Fruit fly (Drosophila melanogaster) whole organism, prepupa: Measurements from ENCODE around the gene Usp5.
A peak's percentile ranks its signal among the peaks of the same experiment; 100 is the strongest.

Experiments used
- Blimp-1 ChIP-seq: fragments of 200-800 bp; sonication (Bioruptor generic); optimal IDR thresholded peaks from 3 replicates; lab custom pipeline; 2017; ENCODE audit warnings: missing biosample characterization, missing genetic modification characterization, mild to moderate bottlenecking, moderate library complexity, missing genetic modification reagents
- CG10669 ChIP-seq: fragments of 200-800 bp; sonication (Bioruptor generic); optimal IDR thresholded peaks from 3 replicates; lab custom pipeline; 2018; ENCODE audit warnings: missing biosample characterization, mild to moderate bottlenecking, missing genetic modification characterization, moderate library complexity
- CG11902 ChIP-seq: fragments of 200-800 bp; sonication (Bioruptor generic); optimal IDR thresholded peaks from 3 replicates; lab custom pipeline; 2016; ENCODE audit warnings: missing biosample characterization, missing genetic modification characterization
- CG15336 ChIP-seq: fragments of 200-800 bp; sonication (Bioruptor generic); IDR thresholded peaks from 2 replicates; pipeline ENCODE4 v1.3.6; 2022; ENCODE audit warnings: missing biosample characterization, missing genetic modification characterization
- CG1621 ChIP-seq: fragments of 200-800 bp; sonication (Bioruptor generic); optimal IDR thresholded peaks from 3 replicates; lab custom pipeline; 2018; ENCODE audit warnings: missing biosample characterization, mild to moderate bottlenecking, missing genetic modification characterization
- CG3032 ChIP-seq: fragments of 200-800 bp; optimal IDR thresholded peaks from 2 replicates; lab custom pipeline; 2019; ENCODE audit warnings: missing biosample characterization, mild to moderate bottlenecking, missing genetic modification characterization, moderate library complexity
- CG32006 ChIP-seq: fragments of 200-800 bp; sonication (Bioruptor generic); optimal IDR thresholded peaks from 3 replicates; lab custom pipeline; 2017; ENCODE audit warnings: missing biosample characterization, mild to moderate bottlenecking, missing genetic modification characterization
- CG34406 ChIP-seq: fragments of 200-800 bp; sonication (Bioruptor generic); optimal IDR thresholded peaks from 3 replicates; lab custom pipeline; 2016; ENCODE audit warnings: missing biosample characterization, missing genetic modification characterization
- CG3919 ChIP-seq: fragments of 200-800 bp; sonication (Bioruptor generic); optimal IDR thresholded peaks from 3 replicates; lab custom pipeline; 2016; ENCODE audit warnings: missing biosample characterization, missing genetic modification characterization
- CG4318 ChIP-seq: fragments of 200-800 bp; sonication (Bioruptor generic); optimal IDR thresholded peaks from 3 replicates; lab custom pipeline; 2017; ENCODE audit warnings: missing biosample characterization, mild to moderate bottlenecking, missing genetic modification characterization
- CG6163 ChIP-seq: fragments of 200-800 bp; sonication (Bioruptor generic); IDR thresholded peaks from 3 replicates; pipeline ENCODE4 v1.3.6; 2022; ENCODE audit warnings: missing biosample characterization, missing genetic modification characterization
- CG6276 ChIP-seq: fragments of 200-800 bp; sonication (Bioruptor generic); optimal IDR thresholded peaks from 2 replicates; lab custom pipeline; 2017; ENCODE audit warnings: missing biosample characterization, mild to moderate bottlenecking, missing genetic modification characterization
- CG6792 ChIP-seq: fragments of 200-800 bp; sonication (Bioruptor generic); optimal IDR thresholded peaks from 3 replicates; lab custom pipeline; 2016; ENCODE audit warnings: missing biosample characterization, missing genetic modification characterization
- CG6808 ChIP-seq: fragments of 200-800 bp; sonication (Bioruptor generic); optimal IDR thresholded peaks from 3 replicates; lab custom pipeline; 2017; ENCODE audit warnings: missing biosample characterization, missing genetic modification characterization, mild to moderate bottlenecking, moderate library complexity, missing genetic modification reagents
- CG6854 ChIP-seq: fragments of 200-800 bp; sonication (Bioruptor generic); optimal IDR thresholded peaks from 2 replicates; lab custom pipeline; 2017; ENCODE audit warnings: missing biosample characterization, mild to moderate bottlenecking, missing genetic modification characterization
- CG7368 ChIP-seq: fragments of 200-800 bp; sonication (Bioruptor generic); optimal IDR thresholded peaks from 3 replicates; lab custom pipeline; 2016; ENCODE audit warnings: missing biosample characterization, missing genetic modification characterization
- CG8119 ChIP-seq: fragments of 200-800 bp; sonication (Bioruptor generic); IDR thresholded peaks from 3 replicates; pipeline ENCODE4 v1.3.6; 2022; ENCODE audit warnings: missing biosample characterization, missing genetic modification characterization
- CG8319 ChIP-seq: fragments of 200-800 bp; sonication (Bioruptor generic); optimal IDR thresholded peaks from 3 replicates; lab custom pipeline; 2016; ENCODE audit warnings: missing biosample characterization, missing genetic modification characterization
- CG9139 ChIP-seq: fragments of 200-800 bp; sonication (Bioruptor generic); optimal IDR thresholded peaks from 3 replicates; lab custom pipeline; 2017; ENCODE audit warnings: missing biosample characterization, mild to moderate bottlenecking, missing genetic modification characterization
- Eip75B ChIP-seq: fragments of 200-800 bp; sonication (Bioruptor generic); optimal IDR thresholded peaks from 3 replicates; lab custom pipeline; 2016; ENCODE audit warnings: missing biosample characterization, missing genetic modification characterization
- Ets21C ChIP-seq: fragments of 200-800 bp; sonication (Bioruptor generic); optimal IDR thresholded peaks from 3 replicates; lab custom pipeline; 2016; ENCODE audit warnings: missing biosample characterization, missing genetic modification characterization
- Ets96B ChIP-seq: fragments of 200-800 bp; optimal IDR thresholded peaks from 2 replicates; lab custom pipeline; 2019; ENCODE audit warnings: missing biosample characterization, mild to moderate bottlenecking, missing genetic modification characterization, moderate library complexity
- Hr38 ChIP-seq: sonication (Bioruptor generic); optimal IDR thresholded peaks from 2 replicates; lab custom pipeline; 2016; ENCODE audit warnings: missing biosample characterization, missing genetic modification characterization
- Lpt ChIP-seq: fragments of 200-800 bp; sonication (Bioruptor generic); optimal IDR thresholded peaks from 3 replicates; lab custom pipeline; 2016; ENCODE audit warnings: missing biosample characterization, missing genetic modification characterization
- OdsH ChIP-seq: fragments of 200-800 bp; sonication (Bioruptor generic); optimal IDR thresholded peaks from 3 replicates; lab custom pipeline; 2016; ENCODE audit warnings: missing biosample characterization, missing genetic modification characterization
- Smox ChIP-seq: fragments of 200-800 bp; sonication (Bioruptor generic); optimal IDR thresholded peaks from 3 replicates; lab custom pipeline; 2016; ENCODE audit warnings: missing biosample characterization, missing genetic modification characterization
- Sox102F ChIP-seq: fragments of 200-800 bp; sonication (Bioruptor generic); optimal IDR thresholded peaks from 2 replicates; lab custom pipeline; 2016; ENCODE audit warnings: missing biosample characterization, mild to moderate bottlenecking, missing genetic modification characterization
- Sox14 ChIP-seq: fragments of 200-800 bp; sonication (Bioruptor generic); optimal IDR thresholded peaks from 3 replicates; lab custom pipeline; 2016; ENCODE audit warnings: missing biosample characterization, missing genetic modification characterization
- achi ChIP-seq: fragments of 200-800 bp; sonication (Bioruptor generic); optimal IDR thresholded peaks from 3 replicates; lab custom pipeline; 2016; ENCODE audit warnings: missing biosample characterization, missing genetic modification characterization
- acj6 ChIP-seq: fragments of 200-800 bp; sonication (Bioruptor generic); optimal IDR thresholded peaks from 3 replicates; lab custom pipeline; 2016; ENCODE audit warnings: missing biosample characterization, missing genetic modification characterization
- dac ChIP-seq: fragments of 200-800 bp; sonication (Bioruptor generic); optimal IDR thresholded peaks from 2 replicates; lab custom pipeline; 2017; ENCODE audit warnings: missing biosample characterization, mild to moderate bottlenecking, missing genetic modification characterization
- dsx ChIP-seq: fragments of 200-800 bp; optimal IDR thresholded peaks from 3 replicates; lab custom pipeline; 2019; ENCODE audit warnings: missing biosample characterization, mild to moderate bottlenecking, missing genetic modification characterization, moderate library complexity; ENCODE audit not compliant: poor library complexity, severe bottlenecking
- eg ChIP-seq: fragments of 200-800 bp; sonication (Bioruptor generic); IDR thresholded peaks from 3 replicates; pipeline ENCODE4 v1.3.6; 2022; ENCODE audit warnings: missing biosample characterization, missing genetic modification characterization
- lz ChIP-seq: fragments of 200-800 bp; sonication (Bioruptor generic); optimal IDR thresholded peaks from 3 replicates; lab custom pipeline; 2016; ENCODE audit warnings: missing biosample characterization, missing genetic modification characterization
- net ChIP-seq: fragments of 200-800 bp; sonication (Bioruptor generic); optimal IDR thresholded peaks from 3 replicates; lab custom pipeline; 2016; ENCODE audit warnings: missing biosample characterization, missing genetic modification characterization
- pdm3 ChIP-seq: fragments of 200-800 bp; sonication (Bioruptor generic); optimal IDR thresholded peaks from 3 replicates; lab custom pipeline; 2016; ENCODE audit warnings: missing biosample characterization, missing genetic modification characterization
- salr ChIP-seq, 2 experiments: fragments of 200-800 bp; sonication (Bioruptor generic); optimal IDR thresholded peaks; 3 replicates each; lab custom pipeline; 2016 to 2018; ENCODE audit warnings: missing biosample characterization in 2 of 2, missing genetic modification characterization in 2 of 2, mild to moderate bottlenecking in 1 of 2
- topi ChIP-seq: fragments of 200-800 bp; sonication (Bioruptor generic); optimal IDR thresholded peaks from 3 replicates; lab custom pipeline; 2016; ENCODE audit warnings: missing biosample characterization, missing genetic modification characterization

Usp5 gene

dm6 chr3L:3106146-3106545 is 42.0 kb downstream of the Usp5 start (continued):
- TF ChIP-seq CG6792 (no peak), CG11902 (no peak), CG6163 (0 out of 3 replicates have a peak, but pooled peaks have one; percentile 26), Hr38 (GFP tag; lab: Kevin White, UChicago) (no peak), CG34406 (GFP tag; lab: Kevin White, UChicago) (no peak), Lpt (GFP tag; lab: Kevin White, UChicago) (no peak), Ets96B (tag; lab: Kevin White, UChicago) (peak; percentile 62), CG7368 (GFP tag; lab: Kevin White, UChicago) (no peak), CG15336 (GFP tag; lab: Robert Waterston, UW) (peak; percentile 51; the same call in 1 of the 2 replicates), CG3919 (GFP tag; lab: Kevin White, UChicago) (peak; percentile 1), eg (peak; percentile 10; the same call in 1 of the 3 replicates), topi (GFP tag; lab: Kevin White, UChicago) (no peak), CG9139 (GFP tag; lab: Kevin White, UChicago) (no peak), CG4318 (GFP tag; lab: Kevin White, UChicago) (peak; percentile 33), Eip75B (GFP tag; lab: Kevin White, UChicago) (peak; percentile 33), CG6276 (GFP tag; lab: Kevin White, UChicago) (no peak), CG8119 (GFP tag; lab: Robert Waterston, UW) (0 out of 3 replicates have a peak, but pooled peaks have one; percentile 16), salr (GFP tag; optimal IDR thresholded peaks at IDR 0.05; lab: Kevin White, UChicago) (peak in 1 of 2 experiments; percentile 18), CG32006 (peak; percentile 57), CG10669 (GFP tag; lab: Kevin White, UChicago) (peak; percentile 61), lz (GFP tag; lab: Kevin White, UChicago) (no peak), CG1621 (peak; percentile 44), Smox (no peak), net (GFP tag; lab: Kevin White, UChicago) (peak; percentile 37), Sox14 (GFP tag; lab: Kevin White, UChicago) (peak; percentile 30), dsx (GFP tag; lab: Kevin White, UChicago) (peak; percentile 63), Ets21C (no peak), CG3032 (tag; lab: Kevin White, UChicago) (peak; percentile 57), CG6808 (GFP tag; lab: Kevin White, UChicago) (peak; percentile 71), Blimp-1 (GFP tag; lab: Kevin White, UChicago) (no peak)

dm6 chr3L:3105531-3105930 is 42.6 kb downstream of the Usp5 start:
- TF ChIP-seq CG6163 (0 out of 3 replicates have a peak, but pooled peaks have one; percentile 30), eg (peak; percentile 34; the same call in 1 of the 3 replicates), pdm3 (GFP tag; lab: Kevin White, UChicago) (no peak), CG6276 (GFP tag; lab: Kevin White, UChicago) (peak; percentile 58), acj6 (no peak), CG8119 (GFP tag; lab: Robert Waterston, UW) (peak; percentile 53; the same call in 1 of the 3 replicates), CG34406 (GFP tag; lab: Kevin White, UChicago) (no peak)
- TF ChIP-seq, all 60 proteins: peak for 4

DNA sequence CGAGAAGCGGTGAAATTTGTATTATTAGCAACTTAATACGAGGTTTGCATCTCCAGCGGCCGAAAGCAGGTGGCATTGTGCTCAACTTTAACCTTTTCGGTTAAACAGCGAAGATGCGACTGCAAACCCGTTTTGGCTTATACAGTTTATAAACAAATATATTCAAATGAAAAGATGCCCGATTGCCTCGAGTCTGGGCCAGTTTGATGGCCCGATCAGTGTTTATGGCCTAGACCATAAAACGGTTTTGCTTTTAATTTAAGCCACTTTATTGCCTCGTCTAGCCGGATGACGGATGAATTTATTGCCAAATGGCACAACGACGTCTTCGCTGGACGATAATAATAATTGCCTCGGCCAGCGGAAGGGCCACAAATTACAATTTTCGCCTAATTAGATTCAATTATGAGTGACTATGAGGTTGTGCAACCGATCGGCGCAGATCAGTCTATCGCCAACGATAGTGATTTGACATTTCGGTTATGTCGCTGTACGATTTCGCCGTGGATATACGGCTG is 45.6 kb downstream of the Usp5 start:
- TF ChIP-seq Lpt (GFP tag; lab: Kevin White, UChicago) (no peak), acj6 (no peak), CG8119 (GFP tag; lab: Robert Waterston, UW) (no peak), Sox102F (GFP tag; lab: Kevin White, UChicago) (no peak), dac (GFP tag; lab: Kevin White, UChicago) (no peak), Eip75B (GFP tag; lab: Kevin White, UChicago) (no peak), OdsH (GFP tag; lab: Kevin White, UChicago) (no peak), CG8319 (GFP tag; lab: Kevin White, UChicago) (no peak), CG7368 (GFP tag; lab: Kevin White, UChicago) (no peak), lz (GFP tag; lab: Kevin White, UChicago) (no peak), CG32006 (no peak), CG3919 (GFP tag; lab: Kevin White, UChicago) (no peak), achi (GFP tag; lab: Kevin White, UChicago) (no peak), CG6854 (GFP tag; lab: Kevin White, UChicago) (no peak)
